Worm (Caenorhabditis elegans) whole organism, late embryonic: ENCODE results near the gene srh-38.

Source experiments
- ama-1 ChIP-seq: fragments of 150-350 bp; optimal IDR thresholded peaks from 2 replicates; lab custom pipeline; 2014
- ceh-22 ChIP-seq: sonication (generic microtip); optimal IDR thresholded peaks from 2 replicates; lab custom pipeline; 2017; ENCODE audit warnings: missing biosample characterization, missing genetic modification characterization
- dve-1 ChIP-seq: sonication (generic microtip); optimal IDR thresholded peaks from 2 replicates; lab custom pipeline; 2017; ENCODE audit warnings: antibody characterized with exemption, mild to moderate bottlenecking, missing genetic modification characterization, missing compliant biosample characterization
- nfya-1 ChIP-seq: sonication (generic microtip); optimal IDR thresholded peaks from 2 replicates; lab custom pipeline; 2017; ENCODE audit warnings: missing genetic modification characterization, mild to moderate bottlenecking, missing compliant biosample characterization, antibody characterized with exemption, moderate library complexity
- nhr-11 ChIP-seq: fragments of 150-350 bp; optimal IDR thresholded peaks from 2 replicates; lab custom pipeline; 2014; ENCODE audit warnings: missing biosample characterization, missing genetic modification characterization
- pax-1 ChIP-seq: fragments of 150-350 bp; optimal IDR thresholded peaks from 2 replicates; lab custom pipeline; 2014; ENCODE audit warnings: missing biosample characterization, missing genetic modification characterization
- pqm-1 ChIP-seq: sonication (generic microtip); optimal IDR thresholded peaks from 2 replicates; lab custom pipeline; 2016; ENCODE audit warnings: missing genetic modification characterization, missing compliant biosample characterization
- unc-3 ChIP-seq, 2 experiments: fragments of 200-800 bp in 1 of 2; sonication (Bioruptor generic) in 1 of 2; sonication (generic microtip) in 1 of 2; conservative IDR thresholded peaks in 1 of 2; optimal IDR thresholded peaks in 1 of 2; 2 replicates each; pipeline versions ENCODE4 v1.3.6 to Lab custom; 2016 to 2022; ENCODE audit warnings: missing compliant biosample characterization in 2 of 2, missing genetic modification characterization in 2 of 2, missing genetic modification reagents in 1 of 2

DNA sequence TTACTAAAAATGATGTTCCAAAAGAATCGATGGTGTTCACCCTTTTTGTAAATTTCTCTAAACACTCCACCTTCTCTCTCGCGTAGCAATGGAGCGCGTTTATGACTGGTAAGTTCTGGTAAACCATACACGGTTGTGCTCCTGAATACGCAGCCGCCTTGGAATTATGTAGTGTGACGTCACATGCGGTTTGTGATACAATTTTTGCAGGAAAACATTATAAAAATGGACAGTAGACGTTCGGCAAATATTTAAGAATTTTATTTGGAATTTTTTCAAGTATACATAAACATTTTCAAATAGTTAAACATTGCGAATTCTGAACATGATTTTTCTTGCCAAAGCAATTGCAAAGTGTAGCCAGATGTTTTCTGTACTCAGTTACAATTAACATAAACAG lies 45.0 kb downstream of the srh-38 start, which contains the start of gene F37B4.10:
- TF ChIP-seq nfya-1 (tag; lab: Kevin White, UChicago) = no peak
- no peak for TF ChIP-seq unc-3 (GFP tag; conservative IDR thresholded peaks at IDR 0.05; lab: Robert Waterston, UW)
- no peak for TF ChIP-seq unc-3 (tag; optimal IDR thresholded peaks at IDR 0.05; lab: Kevin White, UChicago)
- no peak for TF ChIP-seq pqm-1 (tag; lab: Kevin White, UChicago)
- TF ChIP-seq pax-1 (tag; lab: Kevin White, UChicago) = no peak
- TF ChIP-seq ama-1 (lab: Kevin White, UChicago) = no peak
- TF ChIP-seq nhr-11 (tag; lab: Kevin White, UChicago) = no peak
- TF ChIP-seq dve-1 (tag; lab: Kevin White, UChicago) = no peak
- TF ChIP-seq ceh-22 = no peak
